Fruit fly (Drosophila melanogaster): ENCODE measurements around the gene CG14932.
A peak's percentile ranks its signal among the peaks of the same experiment; 100 is the strongest.

The CG14932 gene

DNA sequence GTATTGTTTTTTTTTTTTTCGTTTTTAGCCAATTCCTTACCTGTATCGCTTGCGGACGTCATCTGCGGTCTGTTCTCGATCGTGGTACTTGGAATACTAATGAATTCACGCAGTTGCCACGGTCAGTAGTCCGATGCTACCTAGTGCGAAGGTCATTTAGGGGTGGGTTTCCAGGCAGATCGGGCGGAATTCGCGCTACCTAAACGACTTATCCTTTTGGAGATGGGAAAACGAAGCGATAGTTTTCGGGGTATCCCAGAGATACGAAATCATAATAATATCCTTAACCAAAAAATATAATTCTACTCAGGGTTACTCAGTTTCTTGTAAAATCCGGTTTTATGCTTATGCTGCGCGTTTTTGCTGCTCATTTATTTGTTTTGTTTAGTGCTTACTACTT, 4.3 kb downstream of the CG14932 start, which contains the start of gene CG14937 (continued):
- peak; percentile 36 for TF ChIP-seq BEAF-32 (GFP tag; optimal IDR thresholded peaks at IDR 0.05)
- no peak for TF ChIP-seq CG10209 (GFP tag; optimal IDR thresholded peaks at IDR 0.05)
- TF ChIP-seq CG15514 (GFP tag; optimal IDR thresholded peaks at IDR 0.05), result no peak
- no peak for TF ChIP-seq CG2199 (GFP tag; IDR thresholded peaks at IDR 0.05)

DNA sequence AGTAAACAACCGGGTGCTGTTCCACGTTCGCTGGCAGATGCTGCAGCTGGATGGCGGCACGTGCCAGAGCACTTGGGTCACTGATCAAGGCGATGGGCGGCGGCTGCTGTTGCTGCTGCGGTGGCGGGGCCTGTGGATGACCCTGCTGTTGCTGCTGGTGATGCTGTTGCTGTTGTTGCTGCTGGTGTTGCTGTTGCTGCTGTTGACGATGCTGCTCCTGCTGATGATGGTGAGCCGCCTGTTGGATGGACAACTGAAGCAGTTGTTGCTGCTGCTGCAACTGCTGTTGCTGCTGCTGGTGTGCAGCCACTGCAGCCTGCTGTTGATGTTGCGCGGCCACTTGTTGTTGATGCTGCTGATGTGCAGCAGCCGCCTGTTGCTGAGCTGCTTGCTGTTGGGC, 7.4 kb downstream of the CG14932 start:
- TF ChIP-seq kah (GFP tag; optimal IDR thresholded peaks at IDR 0.05), result peak; percentile 14
- TF ChIP-seq CG42726 (GFP tag; IDR thresholded peaks at IDR 0.05; ENCODE audit: partially characterized antibody), result 0 out of 2 replicates have a peak, but pooled peaks have one; percentile 16
- peak in 1 of 2 experiments; percentile 84 for TF ChIP-seq Dfd (GFP tag; optimal IDR thresholded peaks at IDR 0.05)
- no peak for TF ChIP-seq CG31388 (GFP tag; optimal IDR thresholded peaks at IDR 0.05)
- TF ChIP-seq Med (GFP tag), result peak; percentile 50

DNA sequence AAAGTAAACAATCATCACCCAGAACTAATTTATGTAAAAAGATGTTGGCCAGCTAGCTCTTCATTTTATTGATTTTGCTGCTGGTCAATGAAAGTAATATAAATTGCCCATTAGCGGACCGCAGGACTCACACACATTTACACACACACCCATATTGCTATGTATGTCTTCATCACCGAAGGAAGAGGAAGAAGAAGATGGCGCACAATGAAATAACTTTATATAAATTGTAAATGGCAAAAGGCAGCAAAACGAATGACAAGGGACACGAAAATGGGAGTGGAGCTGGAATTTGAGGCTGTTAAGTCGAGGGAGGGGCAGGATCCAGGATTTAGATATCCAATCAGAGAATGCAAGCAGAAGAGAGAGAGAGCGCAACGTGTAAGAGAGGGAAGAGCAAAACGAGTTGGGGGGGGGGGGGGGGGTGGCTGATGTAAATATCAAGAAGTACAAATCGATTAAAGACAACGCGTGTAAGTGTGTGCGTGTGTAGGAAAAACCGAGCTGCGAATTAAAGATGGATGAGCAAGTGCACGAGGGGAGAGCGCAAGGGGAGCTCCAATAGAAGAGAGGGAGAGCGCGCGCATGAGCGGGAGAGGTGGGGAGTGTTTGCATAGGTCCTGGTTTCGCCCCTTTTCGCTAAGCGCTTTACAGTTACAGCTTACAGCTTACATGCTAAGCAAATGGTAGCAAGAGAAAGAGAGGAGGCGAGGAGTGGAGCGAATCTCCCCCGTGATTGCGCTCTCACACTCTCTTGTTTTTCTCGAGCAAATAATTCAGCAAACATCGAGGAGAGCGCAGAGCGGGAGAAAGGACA, 14.7 kb downstream of the CG14932 start:
- TF ChIP-seq CG17186 (GFP tag; optimal IDR thresholded peaks at IDR 0.05) (no peak), CG12071 (GFP tag; optimal IDR thresholded peaks at IDR 0.05) (no peak), Rfx (GFP tag; IDR thresholded peaks at IDR 0.05) (0 out of 2 replicates have a peak, but pooled peaks have one; percentile 5), CG10431 (GFP tag; optimal IDR thresholded peaks at IDR 0.05) (peak; percentile 15), Sin3A (optimal IDR thresholded peaks at IDR 0.05) (no peak), CG8478 (optimal IDR thresholded peaks at IDR 0.05) (no peak), Hmr (GFP tag; optimal IDR thresholded peaks at IDR 0.05) (no peak), kni (GFP tag; optimal IDR thresholded peaks at IDR 0.05) (no peak), Antp (GFP tag; optimal IDR thresholded peaks at IDR 0.05) (no peak), CG10959 (GFP tag; IDR thresholded peaks at IDR 0.05) (no peak), CG13624 (GFP tag; optimal IDR thresholded peaks at IDR 0.05) (no peak), tup (GFP tag; optimal IDR thresholded peaks at IDR 0.05) (no peak), slou (GFP tag; optimal IDR thresholded peaks at IDR 0.05) (no peak), CoRest (tag; optimal IDR thresholded peaks at IDR 0.05) (no peak), hbn (GFP tag; IDR thresholded peaks at IDR 0.05; ENCODE audit: partially characterized antibody) (no peak), CG8388 (GFP tag; optimal IDR thresholded peaks at IDR 0.05) (no peak), HLH3B (GFP tag; IDR thresholded peaks at IDR 0.05) (no peak), wek (GFP tag; optimal IDR thresholded peaks at IDR 0.05) (no peak), CG6254 (GFP tag; optimal IDR thresholded peaks at IDR 0.05) (no peak), Ets65A (GFP tag) (no peak), Doc2 (GFP tag; IDR thresholded peaks at IDR 0.05) (no peak), slbo (GFP tag; IDR thresholded peaks at IDR 0.05) (no peak), twi (tag; optimal IDR thresholded peaks at IDR 0.05) (no peak), unpg (GFP tag; optimal IDR thresholded peaks at IDR 0.05) (no peak), stwl (tag; optimal IDR thresholded peaks at IDR 0.05) (no peak), CG1602 (GFP tag; optimal IDR thresholded peaks at IDR 0.05) (no peak), CG4820 (GFP tag; optimal IDR thresholded peaks at IDR 0.05) (no peak), CG10209 (GFP tag; optimal IDR thresholded peaks at IDR 0.05) (no peak), tap (tag; optimal IDR thresholded peaks at IDR 0.05) (no peak), CG18764 (GFP tag; optimal IDR thresholded peaks at IDR 0.05) (no peak), klu (GFP tag; IDR thresholded peaks at IDR 0.05) (no peak), CG17361 (GFP tag; IDR thresholded peaks at IDR 0.05) (no peak), aop (GFP tag; IDR thresholded peaks at IDR 0.05) (no peak), CG13775 (GFP tag; optimal IDR thresholded peaks at IDR 0.05) (no peak), ham (GFP tag; IDR thresholded peaks at IDR 0.05) (no peak), CG10274 (GFP tag; optimal IDR thresholded peaks at IDR 0.05) (no peak), tll (GFP tag; optimal IDR thresholded peaks at IDR 0.05) (no peak), Dll (GFP tag; IDR thresholded peaks at IDR 0.05; ENCODE audit: partially characterized antibody) (0 out of 4 replicates have a peak, but pooled peaks have one; percentile 23)

All from whole organism, embryonic.